Worm (Caenorhabditis elegans) whole organism, L1 larva: ENCODE data around the gene lron-1.

Source experiments
- F16B12.6 ChIP-seq: fragments of 150-350 bp; optimal IDR thresholded peaks from 2 replicates; lab custom pipeline; 2014; ENCODE audit warnings: missing biosample characterization, missing genetic modification characterization
- aha-1 ChIP-seq: fragments of 150-350 bp; optimal IDR thresholded peaks from 2 replicates; lab custom pipeline; 2014; ENCODE audit warnings: missing biosample characterization, missing genetic modification characterization
- alr-1 ChIP-seq: fragments of 200-800 bp; sonication (Bioruptor generic); optimal IDR thresholded peaks from 2 replicates; lab custom pipeline; 2018; ENCODE audit warnings: borderline replicate concordance, mild to moderate bottlenecking, missing genetic modification characterization, missing compliant biosample characterization
- blmp-1 ChIP-seq: fragments of 150-350 bp; optimal IDR thresholded peaks from 2 replicates; lab custom pipeline; 2014; ENCODE audit warnings: missing biosample characterization, missing genetic modification characterization
- ceh-63 ChIP-seq: fragments of 200-800 bp; sonication (Bioruptor generic); optimal IDR thresholded peaks from 2 replicates; lab custom pipeline; 2018; ENCODE audit warnings: mild to moderate bottlenecking, missing genetic modification characterization, missing compliant biosample characterization
- ceh-8 ChIP-seq: fragments of 200-800 bp; sonication (Bioruptor generic); optimal IDR thresholded peaks from 2 replicates; lab custom pipeline; 2018; ENCODE audit warnings: mild to moderate bottlenecking, missing genetic modification characterization, moderate library complexity, missing compliant biosample characterization
- ceh-82 ChIP-seq, 3 experiments: fragments of 150-350 bp in 1 of 3; sonication (generic microtip) in 2 of 3; optimal IDR thresholded peaks; 2 replicates each; lab custom pipeline; 2014 to 2017; ENCODE audit warnings: missing biosample characterization in 3 of 3, missing genetic modification characterization in 3 of 3
- ceh-90 ChIP-seq: sonication (generic microtip); optimal IDR thresholded peaks from 2 replicates; lab custom pipeline; 2016; ENCODE audit warnings: missing genetic modification characterization, missing compliant biosample characterization
- ces-1 ChIP-seq: fragments of 150-350 bp; optimal IDR thresholded peaks from 2 replicates; lab custom pipeline; 2014; ENCODE audit warnings: missing biosample characterization, missing genetic modification reagents, missing genetic modification characterization
- dpl-1 ChIP-seq, 3 experiments: fragments of 150-350 bp in 2 of 3; sonication (generic microtip) in 1 of 3; optimal IDR thresholded peaks; 2 replicates each; lab custom pipeline; 2014 to 2017; ENCODE audit warnings: missing biosample characterization in 3 of 3, missing genetic modification characterization in 3 of 3, missing genetic modification reagents in 3 of 3
- efl-3 ChIP-seq: fragments of 200-800 bp; sonication (Bioruptor generic); optimal IDR thresholded peaks from 2 replicates; lab custom pipeline; 2018; ENCODE audit warnings: mild to moderate bottlenecking, missing genetic modification characterization, missing compliant biosample characterization
- egl-27 ChIP-seq, 2 experiments: fragments of 150-350 bp in 1 of 2; sonication (generic microtip); optimal IDR thresholded peaks; 3 replicates each; lab custom pipeline; 2017 to 2018; ENCODE audit warnings: missing biosample characterization in 2 of 2, missing genetic modification characterization in 2 of 2, missing genetic modification reagents in 2 of 2
- elt-2 ChIP-seq: sonication (generic microtip); optimal IDR thresholded peaks from 2 replicates; lab custom pipeline; 2016; ENCODE audit warnings: missing genetic modification characterization, mild to moderate bottlenecking, inconsistent platforms, missing compliant biosample characterization, missing genetic modification reagents
- elt-3 ChIP-seq, 6 experiments: fragments of 150-350 bp in 1 of 6; sonication (generic microtip); optimal IDR thresholded peaks; 2 replicates each; lab custom pipeline; 2017 to 2018; ENCODE audit warnings: missing biosample characterization in 6 of 6, missing genetic modification characterization in 6 of 6, inconsistent platforms in 1 of 6
- fkh-10 ChIP-seq: sonication (generic microtip); optimal IDR thresholded peaks from 2 replicates; lab custom pipeline; 2017; ENCODE audit warnings: missing biosample characterization, missing genetic modification reagents, missing genetic modification characterization
- fkh-4 ChIP-seq: sonication (generic microtip); optimal IDR thresholded peaks from 2 replicates; lab custom pipeline; 2016; ENCODE audit warnings: missing compliant biosample characterization, missing genetic modification characterization, borderline replicate concordance
- fkh-8 ChIP-seq: sonication (generic microtip); optimal IDR thresholded peaks from 2 replicates; lab custom pipeline; 2016; ENCODE audit warnings: mild to moderate bottlenecking, missing genetic modification characterization, missing compliant biosample characterization
- fos-1 ChIP-seq: fragments of 150-350 bp; optimal IDR thresholded peaks from 2 replicates; lab custom pipeline; 2014; ENCODE audit warnings: missing biosample characterization, missing genetic modification characterization
- hlh-17 ChIP-seq: fragments of 200-800 bp; sonication (Bioruptor generic); optimal IDR thresholded peaks from 2 replicates; lab custom pipeline; 2018; ENCODE audit warnings: missing genetic modification characterization, mild to moderate bottlenecking, missing compliant biosample characterization, moderate library complexity, borderline replicate concordance
- hpl-2 ChIP-seq: fragments of 150-350 bp; optimal IDR thresholded peaks from 2 replicates; lab custom pipeline; 2014; ENCODE audit warnings: missing biosample characterization, missing genetic modification reagents, missing genetic modification characterization
- irx-1 ChIP-seq: sonication (generic microtip); optimal IDR thresholded peaks from 2 replicates; lab custom pipeline; 2016; ENCODE audit warnings: missing genetic modification characterization, missing compliant biosample characterization
- isw-1 ChIP-seq: fragments of 200-800 bp; sonication (Bioruptor generic); IDR thresholded peaks from 2 replicates; pipeline ENCODE4 v1.3.6; 2022; ENCODE audit warnings: missing genetic modification characterization, missing compliant biosample characterization
- lin-13 ChIP-seq: fragments of 150-350 bp; optimal IDR thresholded peaks from 2 replicates; lab custom pipeline; 2014; ENCODE audit warnings: missing biosample characterization, missing genetic modification reagents, missing genetic modification characterization
- lin-35 ChIP-seq, 2 experiments: fragments of 150-350 bp; optimal IDR thresholded peaks; 2 replicates each; lab custom pipeline; 2014; ENCODE audit warnings: missing biosample characterization in 2 of 2, missing genetic modification characterization in 2 of 2, missing genetic modification reagents in 2 of 2
- lir-3 ChIP-seq: sonication (generic microtip); optimal IDR thresholded peaks from 2 replicates; lab custom pipeline; 2016; ENCODE audit warnings: mild to moderate bottlenecking, missing genetic modification characterization, moderate library complexity, missing compliant biosample characterization; ENCODE audit not compliant: poor library complexity
- mef-2 ChIP-seq: fragments of 150-350 bp; optimal IDR thresholded peaks from 2 replicates; lab custom pipeline; 2014; ENCODE audit warnings: missing biosample characterization, missing genetic modification characterization
- mep-1 ChIP-seq: fragments of 150-350 bp; optimal IDR thresholded peaks from 2 replicates; lab custom pipeline; 2014; ENCODE audit warnings: missing biosample characterization, missing genetic modification characterization
- nhr-12 ChIP-seq: sonication (generic microtip); optimal IDR thresholded peaks from 2 replicates; lab custom pipeline; 2017; ENCODE audit warnings: missing biosample characterization, missing genetic modification characterization
- nhr-20 ChIP-seq: sonication (generic microtip); optimal IDR thresholded peaks from 2 replicates; lab custom pipeline; 2016; ENCODE audit warnings: mild to moderate bottlenecking, missing genetic modification characterization, missing compliant biosample characterization
- nhr-237 ChIP-seq: fragments of 150-350 bp; optimal IDR thresholded peaks from 2 replicates; lab custom pipeline; 2014; ENCODE audit warnings: missing biosample characterization, missing genetic modification characterization
- nhr-28 ChIP-seq: fragments of 150-350 bp; optimal IDR thresholded peaks from 2 replicates; lab custom pipeline; 2014; ENCODE audit warnings: missing biosample characterization, missing genetic modification characterization
- nhr-71 ChIP-seq: sonication (generic microtip); optimal IDR thresholded peaks from 2 replicates; lab custom pipeline; 2016; ENCODE audit warnings: mild to moderate bottlenecking, missing genetic modification characterization, moderate library complexity, missing compliant biosample characterization
- nhr-77 ChIP-seq: fragments of 150-350 bp; optimal IDR thresholded peaks from 2 replicates; lab custom pipeline; 2014; ENCODE audit warnings: missing biosample characterization, missing genetic modification characterization
- nhr-84 ChIP-seq: sonication (generic microtip); optimal IDR thresholded peaks from 2 replicates; lab custom pipeline; 2017; ENCODE audit warnings: missing biosample characterization, missing genetic modification characterization
- nhr-90 ChIP-seq: sonication (generic microtip); optimal IDR thresholded peaks from 2 replicates; lab custom pipeline; 2016; ENCODE audit warnings: mild to moderate bottlenecking, missing genetic modification characterization, missing compliant biosample characterization; ENCODE audit not compliant: poor library complexity
- pax-3 ChIP-seq: fragments of 200-800 bp; sonication (Bioruptor generic); optimal IDR thresholded peaks from 2 replicates; lab custom pipeline; 2018; ENCODE audit warnings: mild to moderate bottlenecking, missing genetic modification characterization, moderate library complexity, missing compliant biosample characterization
- pqm-1 ChIP-seq: sonication (generic microtip); optimal IDR thresholded peaks from 3 replicates; lab custom pipeline; 2017; ENCODE audit warnings: missing biosample characterization, missing genetic modification characterization
- rnt-1 ChIP-seq: sonication (generic microtip); optimal IDR thresholded peaks from 2 replicates; lab custom pipeline; 2016; ENCODE audit warnings: mild to moderate bottlenecking, missing genetic modification characterization, moderate library complexity, missing compliant biosample characterization
- snpc-4 ChIP-seq: fragments of 150-350 bp; optimal IDR thresholded peaks from 2 replicates; lab custom pipeline; 2014; ENCODE audit warnings: missing biosample characterization, missing genetic modification characterization
- sox-4 ChIP-seq: sonication (generic microtip); optimal IDR thresholded peaks from 2 replicates; lab custom pipeline; 2016; ENCODE audit warnings: missing genetic modification characterization, missing compliant biosample characterization
- sptf-1 ChIP-seq: fragments of 150-350 bp; optimal IDR thresholded peaks from 2 replicates; lab custom pipeline; 2014; ENCODE audit warnings: missing biosample characterization, missing genetic modification characterization
- sup-37 ChIP-seq: fragments of 200-800 bp; sonication (Bioruptor generic); optimal IDR thresholded peaks from 2 replicates; lab custom pipeline; 2018; ENCODE audit warnings: mild to moderate bottlenecking, missing genetic modification characterization, missing compliant biosample characterization
- tbx-2 ChIP-seq: sonication (generic microtip); optimal IDR thresholded peaks from 2 replicates; lab custom pipeline; 2016; ENCODE audit warnings: missing genetic modification characterization, missing compliant biosample characterization
- tlp-1 ChIP-seq: fragments of 150-350 bp; optimal IDR thresholded peaks from 2 replicates; lab custom pipeline; 2014; ENCODE audit warnings: missing biosample characterization, missing genetic modification characterization
- unc-130 ChIP-seq: fragments of 150-350 bp; optimal IDR thresholded peaks from 2 replicates; lab custom pipeline; 2017; ENCODE audit warnings: missing biosample characterization, missing genetic modification characterization, inconsistent platforms
- unc-30 ChIP-seq: sonication (generic microtip); optimal IDR thresholded peaks from 2 replicates; lab custom pipeline; 2017; ENCODE audit warnings: missing biosample characterization, missing genetic modification characterization
- unc-86 ChIP-seq: sonication (generic microtip); optimal IDR thresholded peaks from 2 replicates; lab custom pipeline; 2016; ENCODE audit warnings: missing genetic modification characterization, missing compliant biosample characterization
- unc-98 ChIP-seq: fragments of 200-800 bp; sonication (Bioruptor generic); IDR thresholded peaks from 2 replicates; pipeline ENCODE4 v1.3.6; 2022; ENCODE audit warnings: missing genetic modification characterization, missing compliant biosample characterization
- vab-15 ChIP-seq: sonication (generic microtip); optimal IDR thresholded peaks from 2 replicates; lab custom pipeline; 2017; ENCODE audit warnings: missing genotype, mild to moderate bottlenecking, missing genetic modification characterization, missing compliant biosample characterization
- xbp-1 ChIP-seq: sonication (generic microtip); optimal IDR thresholded peaks from 2 replicates; lab custom pipeline; 2016; ENCODE audit warnings: missing genetic modification characterization, missing compliant biosample characterization
- zag-1 ChIP-seq: fragments of 150-350 bp; optimal IDR thresholded peaks from 2 replicates; lab custom pipeline; 2014; ENCODE audit warnings: missing biosample characterization, missing genetic modification characterization
- ztf-4 ChIP-seq: fragments of 150-350 bp; optimal IDR thresholded peaks from 2 replicates; lab custom pipeline; 2014; ENCODE audit warnings: missing biosample characterization, missing genetic modification characterization

Gene lron-1

DNA sequence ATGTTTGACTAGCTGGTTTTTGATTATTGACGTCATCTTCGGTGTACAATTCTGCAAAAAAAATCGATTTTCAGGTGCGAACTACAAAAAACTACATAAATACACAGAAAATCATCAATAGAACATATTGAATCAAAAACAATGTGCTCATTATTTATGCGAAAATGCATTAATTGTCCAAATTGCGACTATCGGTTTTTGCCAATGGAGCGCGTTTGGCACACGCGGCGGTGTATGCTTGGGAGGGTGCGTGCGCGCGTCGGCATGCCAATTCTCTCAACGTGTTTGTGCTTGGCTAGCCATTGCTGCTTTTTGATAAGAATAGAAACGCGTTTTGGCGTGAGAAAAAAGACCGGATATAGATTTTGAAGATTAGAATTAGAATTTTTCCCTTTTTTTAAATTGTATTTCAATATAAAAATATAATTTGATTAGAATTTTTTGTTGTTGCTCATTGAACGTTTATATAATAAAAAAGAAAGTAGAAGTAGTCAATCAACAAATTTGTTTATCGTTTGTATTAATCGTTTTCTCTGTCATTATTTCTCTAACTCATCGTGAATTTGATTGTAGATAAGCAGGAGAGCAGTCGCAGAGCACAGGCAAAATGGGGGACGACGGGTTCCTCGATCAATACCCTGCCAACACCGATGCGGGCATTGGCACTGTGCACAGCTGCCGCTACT, 16.7 kb downstream of the lron-1 start, which contains the start of the genes C44H4.4 and tap-1:
Gene C44H4.4, minus strand, starts transcription at position 51 of the 686 bp plus-strand sequence.
Gene tap-1, plus strand, starts transcription at position 574 of the 686 bp plus-strand sequence.
- no peak for TF ChIP-seq tbx-2 (tag; lab: Kevin White, UChicago)
- TF ChIP-seq nhr-20 (tag; lab: Kevin White, UChicago), result no peak
- peak; percentile 20 for TF ChIP-seq elt-2 (tag; lab: Kevin White, UChicago)
- TF ChIP-seq snpc-4 (tag; lab: Kevin White, UChicago), result no peak
- TF ChIP-seq vab-15 (tag; lab: Kevin White, UChicago), result no peak
- TF ChIP-seq lin-13 (GFP tag; lab: Kevin White, UChicago), result no peak
- peak in 1 of 2 experiments; percentile 21 for TF ChIP-seq lin-35 (GFP tag; optimal IDR thresholded peaks at IDR 0.05; lab: Kevin White, UChicago)
- no peak for TF ChIP-seq tlp-1
- TF ChIP-seq dpl-1 (GFP tag; optimal IDR thresholded peaks at IDR 0.05; lab: Kevin White, UChicago), result no peak
- TF ChIP-seq nhr-12 (tag; lab: Kevin White, UChicago), result no peak
- no peak for TF ChIP-seq unc-98 (GFP tag; lab: Robert Waterston, UW)
- no peak for TF ChIP-seq sox-4 (tag; lab: Kevin White, UChicago)
- no peak for TF ChIP-seq fos-1
- TF ChIP-seq alr-1 (tag; lab: Kevin White, UChicago), result no peak
- no peak for TF ChIP-seq F16B12.6
- peak; percentile 0 for TF ChIP-seq xbp-1 (tag; lab: Kevin White, UChicago)
- TF ChIP-seq hlh-17 (GFP tag; lab: Kevin White, UChicago), result no peak
- TF ChIP-seq aha-1, result no peak
- peak; percentile 1 for TF ChIP-seq fkh-8 (tag; lab: Kevin White, UChicago)
- TF ChIP-seq ceh-90 (tag; lab: Kevin White, UChicago), result no peak
- TF ChIP-seq lir-3 (tag; lab: Kevin White, UChicago), result no peak
- no peak for TF ChIP-seq irx-1 (tag; lab: Kevin White, UChicago)
- TF ChIP-seq ceh-8 (GFP tag; lab: Kevin White, UChicago), result no peak
- TF ChIP-seq fkh-4 (tag; lab: Kevin White, UChicago), result no peak
- TF ChIP-seq blmp-1 (tag; lab: Kevin White, UChicago), result no peak
- no peak for TF ChIP-seq fkh-10
- TF ChIP-seq hpl-2, result no peak
- TF ChIP-seq ceh-63 (GFP tag; lab: Kevin White, UChicago), result no peak
- no peak for TF ChIP-seq nhr-237 (tag; lab: Kevin White, UChicago)
- TF ChIP-seq nhr-71, result peak; percentile 20
- TF ChIP-seq ztf-4 (tag; lab: Kevin White, UChicago), result no peak
- no peak for TF ChIP-seq rnt-1 (tag; lab: Kevin White, UChicago)
- no peak for TF ChIP-seq pax-3 (tag; lab: Kevin White, UChicago)
- TF ChIP-seq pqm-1 (tag; lab: Kevin White, UChicago), result no peak
- TF ChIP-seq egl-27 (tag; optimal IDR thresholded peaks at IDR 0.05; lab: Kevin White, UChicago), result no peak
- TF ChIP-seq zag-1 (tag; lab: Kevin White, UChicago), result no peak
- TF ChIP-seq unc-86, result no peak
- no peak for TF ChIP-seq elt-3 (tag; optimal IDR thresholded peaks at IDR 0.05; lab: Kevin White, UChicago)
- TF ChIP-seq mep-1 (tag; lab: Kevin White, UChicago), result no peak
- peak; percentile 3; the same call in 1 of the 2 replicates for TF ChIP-seq isw-1
- TF ChIP-seq efl-3 (GFP tag; lab: Kevin White, UChicago), result no peak
- TF ChIP-seq unc-130 (tag; lab: Kevin White, UChicago), result no peak
- TF ChIP-seq nhr-84, result no peak
- no peak for TF ChIP-seq sptf-1 (tag; lab: Kevin White, UChicago)
- TF ChIP-seq ceh-82 (tag; optimal IDR thresholded peaks at IDR 0.05; lab: Kevin White, UChicago), result peak in 1 of 3 experiments; percentile 13
- TF ChIP-seq sup-37 (GFP tag; lab: Kevin White, UChicago), result no peak
- TF ChIP-seq nhr-77 (tag; lab: Kevin White, UChicago), result no peak
- TF ChIP-seq unc-30 (tag; lab: Kevin White, UChicago), result no peak
- no peak for TF ChIP-seq ces-1 (GFP tag; lab: Kevin White, UChicago)
- TF ChIP-seq mef-2 (tag; lab: Kevin White, UChicago), result no peak
- no peak for TF ChIP-seq nhr-28
- no peak for TF ChIP-seq nhr-90 (tag; lab: Kevin White, UChicago)
